Worm (Caenorhabditis elegans) whole organism, young adult: Measurements from ENCODE around the gene F53B1.9.

Experiments
- D2030.7 ChIP-seq: fragments of 200-800 bp; sonication (Bioruptor generic); IDR thresholded peaks from 2 replicates; pipeline ENCODE4 v1.3.6; 2022; ENCODE audit warnings: missing genetic modification reagents, missing genetic modification characterization, missing compliant biosample characterization
- F22D6.2 ChIP-seq: sonication (generic microtip); optimal IDR thresholded peaks from 2 replicates; lab custom pipeline; 2016; ENCODE audit warnings: mild to moderate bottlenecking, missing genetic modification characterization, missing compliant biosample characterization
- F55B11.4 ChIP-seq: sonication (generic microtip); optimal IDR thresholded peaks from 2 replicates; lab custom pipeline; 2016; ENCODE audit warnings: missing compliant biosample characterization, missing genetic modification characterization, borderline replicate concordance; ENCODE audit not compliant: insufficient read depth
- Y79H2A.3 ChIP-seq: fragments of 200-800 bp; sonication (Bioruptor generic); conservative IDR thresholded peaks from 2 replicates; pipeline ENCODE4 v1.3.6; 2022; ENCODE audit warnings: missing genetic modification reagents, missing genetic modification characterization, missing compliant biosample characterization
- ceh-58 ChIP-seq: fragments of 200-800 bp; sonication (Bioruptor generic); IDR thresholded peaks from 2 replicates; pipeline ENCODE4 v1.3.6; 2022; ENCODE audit warnings: missing genetic modification characterization, missing compliant biosample characterization
- nfya-1 ChIP-seq: sonication (generic microtip); optimal IDR thresholded peaks from 2 replicates; lab custom pipeline; 2017; ENCODE audit warnings: antibody characterized with exemption, missing compliant biosample characterization, missing genetic modification characterization, borderline replicate concordance; ENCODE audit not compliant: insufficient read depth
- nhr-179 ChIP-seq: sonication (generic microtip); optimal IDR thresholded peaks from 2 replicates; lab custom pipeline; 2016; ENCODE audit warnings: mild to moderate bottlenecking, missing genetic modification characterization, missing compliant biosample characterization
- pbrm-1 ChIP-seq: fragments of 200-800 bp; sonication (Bioruptor generic); IDR thresholded peaks from 2 replicates; pipeline ENCODE4 v1.3.6; 2022; ENCODE audit warnings: missing genetic modification reagents, missing genetic modification characterization, missing compliant biosample characterization

DNA sequence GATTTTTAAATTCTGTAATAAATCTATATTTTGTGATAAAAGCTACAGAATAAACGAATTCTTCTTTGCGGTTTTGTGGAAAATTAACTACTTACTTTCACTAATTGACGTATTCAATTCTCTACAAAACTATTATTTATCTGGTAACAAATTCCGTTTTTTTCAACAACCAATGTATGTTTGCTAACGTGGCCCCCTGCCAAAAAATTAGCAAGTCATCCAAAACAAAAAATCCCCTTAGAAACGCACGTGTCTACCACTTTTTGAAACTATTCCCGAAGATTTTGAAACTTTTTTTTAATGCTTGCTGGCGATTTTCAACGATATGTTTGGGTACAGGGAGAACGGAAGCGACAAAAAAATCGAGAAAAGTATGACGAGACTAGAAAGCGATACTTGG, 46.7 kb downstream of the F53B1.9 start, which contains the start of gene F49H12.2:
- TF ChIP-seq F22D6.2 (tag; lab: Kevin White, UChicago) (no peak), Y79H2A.3 (GFP tag; lab: Robert Waterston, UW) (no peak), pbrm-1 (GFP tag; lab: Robert Waterston, UW) (no peak), D2030.7 (GFP tag; lab: Robert Waterston, UW) (no peak), nfya-1 (tag; lab: Kevin White, UChicago) (no peak), ceh-58 (GFP tag; lab: Robert Waterston, UW) (no peak), nhr-179 (no peak), F55B11.4 (tag; lab: Kevin White, UChicago) (no peak)
